Worm (Caenorhabditis elegans) whole organism, early embryonic: ENCODE measurements around the gene tag-321.

Experiments used
- B0310.2 ChIP-seq: sonication (generic microtip); optimal IDR thresholded peaks from 2 replicates; lab custom pipeline; 2016; ENCODE audit warnings: mild to moderate bottlenecking, missing genetic modification characterization, missing compliant biosample characterization
- F13C5.2 ChIP-seq: sonication (generic microtip); optimal IDR thresholded peaks from 2 replicates; lab custom pipeline; 2017; ENCODE audit warnings: mild to moderate bottlenecking, missing genetic modification characterization, inconsistent platforms, missing compliant biosample characterization
- aly-1 ChIP-seq: sonication (generic microtip); optimal IDR thresholded peaks from 2 replicates; lab custom pipeline; 2016; ENCODE audit warnings: missing genetic modification characterization, missing compliant biosample characterization
- ama-1 ChIP-seq: fragments of 150-350 bp; optimal IDR thresholded peaks from 2 replicates; lab custom pipeline; 2014
- ceh-13 ChIP-seq: fragments of 200-800 bp; sonication (Bioruptor generic); optimal IDR thresholded peaks from 2 replicates; lab custom pipeline; 2018; ENCODE audit warnings: mild to moderate bottlenecking, missing genetic modification characterization, missing compliant biosample characterization
- ceh-36 ChIP-seq: sonication (generic microtip); optimal IDR thresholded peaks from 2 replicates; lab custom pipeline; 2016; ENCODE audit warnings: missing genetic modification characterization, inconsistent platforms, missing compliant biosample characterization
- ets-7 ChIP-seq: sonication (generic microtip); optimal IDR thresholded peaks from 2 replicates; lab custom pipeline; 2016; ENCODE audit warnings: missing genotype, missing genetic modification characterization, missing compliant biosample characterization
- flt-1 ChIP-seq: fragments of 200-800 bp; sonication (Bioruptor generic); IDR thresholded peaks from 2 replicates; pipeline ENCODE4 v1.3.6; 2022; ENCODE audit warnings: missing genetic modification characterization, missing compliant biosample characterization
- hmbx-1 ChIP-seq: sonication (generic microtip); optimal IDR thresholded peaks from 2 replicates; lab custom pipeline; 2016; ENCODE audit warnings: mild to moderate bottlenecking, missing genetic modification characterization, missing compliant biosample characterization
- hmg-4 ChIP-seq: fragments of 200-800 bp; sonication (Bioruptor generic); optimal IDR thresholded peaks from 2 replicates; lab custom pipeline; 2018; ENCODE audit warnings: mild to moderate bottlenecking, missing genetic modification characterization, missing compliant biosample characterization
- hnd-1 ChIP-seq: sonication (generic microtip); optimal IDR thresholded peaks from 2 replicates; lab custom pipeline; 2016; ENCODE audit warnings: missing genetic modification characterization, missing compliant biosample characterization
- pes-1 ChIP-seq: fragments of 200-800 bp; sonication (Bioruptor generic); IDR thresholded peaks from 2 replicates; pipeline ENCODE4 v1.3.6; 2022; ENCODE audit warnings: missing genetic modification reagents, missing genetic modification characterization, missing compliant biosample characterization
- scrt-1 ChIP-seq: fragments of 200-800 bp; sonication (Bioruptor generic); IDR thresholded peaks from 2 replicates; pipeline ENCODE4 v1.3.6; 2022; ENCODE audit warnings: missing genetic modification characterization, missing compliant biosample characterization
- sea-1 ChIP-seq: fragments of 200-800 bp; sonication (Bioruptor generic); conservative IDR thresholded peaks from 2 replicates; pipeline ENCODE4 v1.3.6; 2022; ENCODE audit warnings: missing genetic modification characterization, missing compliant biosample characterization
- tbx-11 ChIP-seq: fragments of 200-800 bp; sonication (Bioruptor generic); IDR thresholded peaks from 2 replicates; pipeline ENCODE4 v1.3.6; 2022; ENCODE audit warnings: missing genetic modification characterization, missing compliant biosample characterization
- tbx-37 ChIP-seq: fragments of 200-800 bp; sonication (Bioruptor generic); conservative IDR thresholded peaks from 2 replicates; pipeline ENCODE4 v1.3.6; 2022; ENCODE audit warnings: missing genetic modification reagents, missing genetic modification characterization, missing compliant biosample characterization
- tra-4 ChIP-seq: sonication (generic microtip); optimal IDR thresholded peaks from 2 replicates; lab custom pipeline; 2017; ENCODE audit warnings: missing genetic modification characterization, missing compliant biosample characterization

Gene tag-321

DNA sequence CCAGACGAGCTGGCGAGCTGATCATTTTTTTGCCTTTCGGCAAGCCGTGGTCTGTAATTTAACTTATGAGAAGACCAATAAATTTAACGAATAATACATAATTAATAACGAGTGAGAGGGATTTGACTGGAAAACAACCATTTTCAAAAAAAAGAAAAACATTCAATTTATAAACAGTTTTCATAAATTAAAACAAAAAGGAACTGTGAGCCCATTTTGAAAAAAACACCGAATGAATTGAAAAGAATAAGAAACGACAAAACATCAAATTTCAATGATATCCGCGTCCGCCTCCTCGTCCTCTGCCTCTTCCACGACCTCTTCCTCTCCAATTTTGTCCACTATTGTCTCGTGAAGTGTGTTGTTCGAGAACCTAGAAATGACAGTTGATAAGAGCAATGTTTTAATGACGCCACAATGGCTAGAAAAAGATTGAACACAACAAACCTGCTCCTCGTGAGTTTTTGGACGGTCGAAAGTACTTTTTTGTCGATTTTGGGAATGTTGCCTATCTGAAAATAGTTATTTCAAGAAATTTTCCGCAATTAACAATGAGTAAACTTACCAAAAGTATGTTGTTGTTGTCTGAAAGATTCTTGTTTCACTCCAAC, at the start of gene tag-321:
tag-321 (minus strand) TSS at position 51 of the 611 bp plus-strand sequence.
- no peak for TF ChIP-seq F13C5.2 (tag; lab: Kevin White, UChicago)
- no peak for TF ChIP-seq ama-1 (lab: Kevin White, UChicago)
- TF ChIP-seq scrt-1 (GFP tag; lab: Robert Waterston, UW), result no peak
- no peak for TF ChIP-seq aly-1 (tag; lab: Kevin White, UChicago)
- TF ChIP-seq hmbx-1 (tag; lab: Kevin White, UChicago), result no peak
- no peak for TF ChIP-seq B0310.2
- no peak for TF ChIP-seq pes-1 (GFP tag; lab: Robert Waterston, UW)

DNA sequence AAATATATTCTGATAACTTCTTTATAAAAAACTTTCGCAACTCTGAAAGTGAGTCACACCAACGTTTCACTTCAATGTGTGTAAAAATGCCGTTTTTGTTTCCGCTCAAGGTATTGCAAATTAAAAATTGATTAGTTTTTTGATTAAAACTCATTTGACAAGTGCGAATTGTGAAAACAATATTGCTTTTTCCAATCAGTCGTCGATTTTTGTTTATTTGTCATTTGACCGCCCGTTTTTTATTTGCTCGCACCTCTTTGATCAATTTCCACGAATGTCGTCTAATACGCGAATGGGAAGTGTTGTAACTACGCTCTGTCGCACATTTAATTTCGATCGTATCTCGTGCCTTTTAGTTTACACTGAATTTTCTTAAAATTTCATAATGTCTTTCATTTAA, 46.5 kb upstream of the tag-321 start, which contains the start of gene mvb-12:
mvb-12 (plus strand) TSS at position 375 of the 400 bp plus-strand sequence.
- TF ChIP-seq ceh-13 (GFP tag; lab: Kevin White, UChicago), result no peak
- no peak for TF ChIP-seq flt-1 (GFP tag; lab: Robert Waterston, UW)
- no peak for TF ChIP-seq ama-1 (lab: Kevin White, UChicago)
- no peak for TF ChIP-seq F13C5.2 (tag; lab: Kevin White, UChicago)
- no peak for TF ChIP-seq ets-7 (tag; lab: Kevin White, UChicago)
- TF ChIP-seq hnd-1 (tag; lab: Kevin White, UChicago), result no peak
- no peak for TF ChIP-seq B0310.2
- TF ChIP-seq scrt-1 (GFP tag; lab: Robert Waterston, UW), result no peak

DNA sequence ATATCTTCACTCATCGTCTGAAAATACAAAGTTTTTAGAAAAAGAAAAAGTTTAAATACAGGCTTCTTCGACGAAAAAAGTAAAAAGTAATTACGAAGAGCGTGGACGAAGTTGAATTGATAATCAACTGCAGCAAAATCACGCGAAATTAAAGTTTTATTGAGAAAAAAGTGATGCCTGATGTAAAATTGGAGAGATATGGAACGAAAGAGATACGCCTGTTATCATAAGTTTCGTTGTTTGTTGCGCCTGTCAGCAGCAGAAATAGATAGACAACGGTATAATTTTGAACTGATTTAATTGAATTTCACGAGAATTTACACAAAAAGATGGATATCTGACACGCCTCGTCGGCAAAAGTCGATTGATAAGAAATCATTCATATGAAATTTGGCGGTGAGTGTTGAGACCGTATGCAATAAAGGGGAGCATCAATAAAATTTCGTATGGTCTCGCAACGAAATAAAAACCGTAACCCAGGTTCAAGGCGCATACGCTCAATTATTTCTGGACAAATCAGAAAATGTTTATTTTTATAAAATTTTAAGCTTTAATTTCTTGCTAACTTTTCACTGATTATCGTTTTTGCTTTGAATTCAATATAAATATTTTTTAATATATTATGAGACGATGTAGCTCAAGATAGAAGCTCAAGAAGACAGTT, 45.8 kb upstream of the tag-321 start, which contains the start of gene C06A6.4:
C06A6.4 (minus strand) TSS at position 24 of the 664 bp plus-strand sequence.
- TF ChIP-seq ceh-13 (GFP tag; lab: Kevin White, UChicago) (no peak), scrt-1 (GFP tag; lab: Robert Waterston, UW) (no peak), flt-1 (GFP tag; lab: Robert Waterston, UW) (no peak), F13C5.2 (tag; lab: Kevin White, UChicago) (no peak), aly-1 (tag; lab: Kevin White, UChicago) (no peak), ama-1 (lab: Kevin White, UChicago) (no peak), ets-7 (tag; lab: Kevin White, UChicago) (no peak), hmg-4 (GFP tag; lab: Kevin White, UChicago) (no peak), sea-1 (no peak), tra-4 (no peak), tbx-37 (GFP tag; lab: Robert Waterston, UW) (no peak), hmbx-1 (tag; lab: Kevin White, UChicago) (no peak), tbx-11 (GFP tag; lab: Robert Waterston, UW) (no peak), pes-1 (GFP tag; lab: Robert Waterston, UW) (no peak), B0310.2 (no peak), hnd-1 (tag; lab: Kevin White, UChicago) (no peak), ceh-36 (tag; lab: Kevin White, UChicago) (no peak)

DNA sequence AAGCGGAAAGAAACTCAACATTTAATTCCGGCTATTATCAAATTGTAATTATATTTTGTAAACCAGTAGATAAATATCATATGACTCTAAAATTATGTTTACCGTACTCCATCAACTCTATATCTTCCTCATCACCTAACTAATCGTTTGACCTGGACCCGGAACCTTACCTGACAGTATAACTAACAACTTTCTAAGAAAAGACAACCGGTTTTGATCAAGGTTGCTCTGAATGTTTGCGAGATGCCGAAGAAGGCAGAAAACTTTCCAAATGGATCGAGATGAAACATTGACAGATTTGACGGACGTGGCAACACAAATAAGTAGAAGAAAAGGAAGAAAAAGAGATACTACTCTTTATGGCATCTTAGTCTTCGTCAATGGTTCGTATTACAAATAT, 41.0 kb upstream of the tag-321 start:
- TF ChIP-seq tra-4, result no peak

DNA sequence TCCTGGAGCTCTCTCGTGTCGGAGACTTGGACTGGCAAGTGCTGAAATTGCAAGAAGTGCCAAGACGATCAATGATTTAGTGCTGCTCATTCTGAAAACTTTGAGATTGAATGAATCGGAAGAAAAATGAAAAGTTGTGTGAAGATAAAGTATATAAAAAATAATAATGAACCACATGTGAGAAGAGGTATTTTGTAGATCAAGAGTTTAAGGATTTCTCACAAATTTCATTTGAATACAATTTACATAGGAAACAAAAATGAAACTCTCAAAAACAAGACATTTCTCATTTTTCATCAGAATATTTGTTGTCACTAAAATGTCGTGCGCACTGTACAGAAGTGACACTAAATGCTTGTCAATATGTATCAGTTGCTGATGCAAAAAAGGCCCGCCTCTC, 38.9 kb upstream of the tag-321 start, which contains the start of gene T14A8.2:
T14A8.2 (minus strand) TSS at position 101 of the 400 bp plus-strand sequence.
- no peak for TF ChIP-seq scrt-1 (GFP tag; lab: Robert Waterston, UW)
- TF ChIP-seq ceh-36 (tag; lab: Kevin White, UChicago), result no peak
- TF ChIP-seq tbx-37 (GFP tag; lab: Robert Waterston, UW), result no peak
- TF ChIP-seq F13C5.2 (tag; lab: Kevin White, UChicago), result no peak
- TF ChIP-seq B0310.2, result no peak
- no peak for TF ChIP-seq hmbx-1 (tag; lab: Kevin White, UChicago)
- no peak for TF ChIP-seq sea-1
- no peak for TF ChIP-seq pes-1 (GFP tag; lab: Robert Waterston, UW)
- no peak for TF ChIP-seq tbx-11 (GFP tag; lab: Robert Waterston, UW)
- TF ChIP-seq aly-1 (tag; lab: Kevin White, UChicago), result no peak
- no peak for TF ChIP-seq ets-7 (tag; lab: Kevin White, UChicago)
- no peak for TF ChIP-seq tra-4
- no peak for TF ChIP-seq hmg-4 (GFP tag; lab: Kevin White, UChicago)

DNA sequence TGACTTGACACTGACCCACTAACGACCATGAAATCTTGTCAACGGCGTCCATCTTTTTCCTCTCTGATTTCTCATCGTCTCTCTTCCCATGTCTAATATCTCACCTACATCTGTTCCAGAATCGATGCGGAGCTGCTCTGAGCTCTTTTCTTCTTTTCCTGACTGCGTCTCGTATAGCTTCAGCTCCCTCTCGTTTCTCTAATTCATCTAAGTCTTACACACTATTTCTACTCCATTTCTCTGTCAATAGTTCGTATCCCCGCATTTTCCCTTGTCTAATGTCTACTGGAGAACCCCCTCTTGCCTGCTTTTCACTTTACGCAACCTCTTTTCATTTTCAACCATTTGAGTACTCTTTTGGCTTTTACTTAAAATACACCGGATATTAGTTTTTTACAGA, 34.2 kb upstream of the tag-321 start, which contains the start of gene ric-3:
ric-3 (plus strand) TSS at position 400 of the 400 bp plus-strand sequence.
- TF ChIP-seq F13C5.2 (tag; lab: Kevin White, UChicago) (no peak), tbx-37 (GFP tag; lab: Robert Waterston, UW) (no peak), hmg-4 (GFP tag; lab: Kevin White, UChicago) (no peak), ama-1 (lab: Kevin White, UChicago) (no peak), aly-1 (tag; lab: Kevin White, UChicago) (no peak), ceh-13 (GFP tag; lab: Kevin White, UChicago) (no peak)

DNA sequence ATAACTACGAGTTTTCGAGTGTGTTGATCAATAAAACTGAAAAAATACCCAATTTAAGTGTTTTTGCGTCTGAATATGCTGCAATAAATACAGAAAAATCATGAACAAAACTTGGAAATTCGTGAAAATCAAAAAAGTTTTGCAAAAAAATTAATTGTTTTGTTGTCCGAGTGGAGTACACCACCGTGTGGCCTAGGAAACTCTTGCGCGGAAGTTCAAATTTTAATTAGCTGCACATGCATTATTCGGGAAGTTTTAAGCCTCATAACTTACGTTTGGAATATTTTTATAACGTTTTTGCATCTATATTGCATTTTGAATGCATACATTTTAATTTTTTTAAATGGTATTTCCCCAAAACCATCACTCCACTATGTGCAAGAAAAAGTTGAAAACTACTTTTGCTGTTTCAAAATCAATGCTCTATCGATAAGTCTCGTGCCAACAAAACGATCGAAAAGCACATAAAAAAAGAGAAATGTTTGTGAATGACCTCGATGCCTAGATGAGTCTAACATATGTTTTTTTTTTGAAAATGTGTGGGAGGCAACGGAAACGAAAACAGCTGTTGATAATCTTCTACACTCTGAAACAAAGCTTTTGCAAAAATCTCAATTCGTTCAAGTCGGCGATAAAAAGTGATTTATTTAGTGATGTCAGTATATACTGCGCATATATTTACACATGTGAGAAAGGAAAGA, 32.9 kb upstream of the tag-321 start:
- TF ChIP-seq tbx-11 (GFP tag; lab: Robert Waterston, UW), result no peak
- TF ChIP-seq sea-1, result no peak
- TF ChIP-seq aly-1 (tag; lab: Kevin White, UChicago), result no peak
- no peak for TF ChIP-seq B0310.2
- TF ChIP-seq flt-1 (GFP tag; lab: Robert Waterston, UW), result no peak
- no peak for TF ChIP-seq ets-7 (tag; lab: Kevin White, UChicago)
- no peak for TF ChIP-seq F13C5.2 (tag; lab: Kevin White, UChicago)
- TF ChIP-seq pes-1 (GFP tag; lab: Robert Waterston, UW), result no peak
- no peak for TF ChIP-seq hnd-1 (tag; lab: Kevin White, UChicago)
- TF ChIP-seq hmbx-1 (tag; lab: Kevin White, UChicago), result no peak
- no peak for TF ChIP-seq tbx-37 (GFP tag; lab: Robert Waterston, UW)
- no peak for TF ChIP-seq ceh-13 (GFP tag; lab: Kevin White, UChicago)
- no peak for TF ChIP-seq ama-1 (lab: Kevin White, UChicago)
- TF ChIP-seq tra-4, result no peak
- TF ChIP-seq scrt-1 (GFP tag; lab: Robert Waterston, UW), result no peak
- no peak for TF ChIP-seq hmg-4 (GFP tag; lab: Kevin White, UChicago)
- no peak for TF ChIP-seq ceh-36 (tag; lab: Kevin White, UChicago)
